Worm (Caenorhabditis elegans): ENCODE results near the gene Y39A3B.1.

ce11 chrIII:1987693-1988092 is 18.1 kb upstream of the Y39A3B.1 start, which contains the start of gene Y39A3B.8:
- TF ChIP-seq unc-86 (tag; optimal IDR thresholded peaks at IDR 0.05) (no peak), blmp-1 (tag; optimal IDR thresholded peaks at IDR 0.05) (no peak), ama-1 (optimal IDR thresholded peaks at IDR 0.05) (no peak), snpc-4 (tag; optimal IDR thresholded peaks at IDR 0.05) (no peak), C34B4.2 (tag; optimal IDR thresholded peaks at IDR 0.05) (no peak), ztf-11 (tag; optimal IDR thresholded peaks at IDR 0.05) (no peak), lin-13 (GFP tag; optimal IDR thresholded peaks at IDR 0.05) (no peak), unc-130 (tag; optimal IDR thresholded peaks at IDR 0.05) (no peak), egl-27 (tag; optimal IDR thresholded peaks at IDR 0.05) (no peak), unc-62 (GFP tag; optimal IDR thresholded peaks at IDR 0.05) (no peak), nhr-77 (tag; optimal IDR thresholded peaks at IDR 0.05) (no peak), aly-2 (tag; optimal IDR thresholded peaks at IDR 0.05) (no peak), jun-1 (tag; optimal IDR thresholded peaks at IDR 0.05) (no peak)
